Fruit fly (Drosophila melanogaster) whole organism, prepupa: Measurements from ENCODE around the gene CG17568.

ENCODE experiments used
- Blimp-1 ChIP-seq: fragments of 200-800 bp; sonication (Bioruptor generic); optimal IDR thresholded peaks from 3 replicates; lab custom pipeline; 2017; ENCODE audit warnings: missing biosample characterization, missing genetic modification characterization, mild to moderate bottlenecking, moderate library complexity, missing genetic modification reagents
- CG10669 ChIP-seq: fragments of 200-800 bp; sonication (Bioruptor generic); optimal IDR thresholded peaks from 3 replicates; lab custom pipeline; 2018; ENCODE audit warnings: missing biosample characterization, mild to moderate bottlenecking, missing genetic modification characterization, moderate library complexity
- CG11762 ChIP-seq: fragments of 200-800 bp; sonication (Bioruptor generic); optimal IDR thresholded peaks from 3 replicates; lab custom pipeline; 2016; ENCODE audit warnings: missing biosample characterization, missing genetic modification characterization; ENCODE audit not compliant: insufficient read depth
- CG11902 ChIP-seq: fragments of 200-800 bp; sonication (Bioruptor generic); optimal IDR thresholded peaks from 3 replicates; lab custom pipeline; 2016; ENCODE audit warnings: missing biosample characterization, missing genetic modification characterization
- CG15336 ChIP-seq: fragments of 200-800 bp; sonication (Bioruptor generic); IDR thresholded peaks from 2 replicates; pipeline ENCODE4 v1.3.6; 2022; ENCODE audit warnings: missing biosample characterization, missing genetic modification characterization
- CG1621 ChIP-seq: fragments of 200-800 bp; sonication (Bioruptor generic); optimal IDR thresholded peaks from 3 replicates; lab custom pipeline; 2018; ENCODE audit warnings: missing biosample characterization, mild to moderate bottlenecking, missing genetic modification characterization
- CG16779 ChIP-seq: fragments of 200-800 bp; sonication (Bioruptor generic); optimal IDR thresholded peaks from 3 replicates; lab custom pipeline; 2017; ENCODE audit warnings: missing biosample characterization, mild to moderate bottlenecking, missing genetic modification characterization
- CG3032 ChIP-seq: fragments of 200-800 bp; optimal IDR thresholded peaks from 2 replicates; lab custom pipeline; 2019; ENCODE audit warnings: missing biosample characterization, mild to moderate bottlenecking, missing genetic modification characterization, moderate library complexity
- CG31627 ChIP-seq: fragments of 200-800 bp; sonication (Bioruptor generic); optimal IDR thresholded peaks from 3 replicates; lab custom pipeline; 2016; ENCODE audit warnings: missing biosample characterization, missing genetic modification characterization
- CG32006 ChIP-seq: fragments of 200-800 bp; sonication (Bioruptor generic); optimal IDR thresholded peaks from 3 replicates; lab custom pipeline; 2017; ENCODE audit warnings: missing biosample characterization, mild to moderate bottlenecking, missing genetic modification characterization
- CG34406 ChIP-seq: fragments of 200-800 bp; sonication (Bioruptor generic); optimal IDR thresholded peaks from 3 replicates; lab custom pipeline; 2016; ENCODE audit warnings: missing biosample characterization, missing genetic modification characterization
- CG3919 ChIP-seq: fragments of 200-800 bp; sonication (Bioruptor generic); optimal IDR thresholded peaks from 3 replicates; lab custom pipeline; 2016; ENCODE audit warnings: missing biosample characterization, missing genetic modification characterization
- CG4318 ChIP-seq: fragments of 200-800 bp; sonication (Bioruptor generic); optimal IDR thresholded peaks from 3 replicates; lab custom pipeline; 2017; ENCODE audit warnings: missing biosample characterization, mild to moderate bottlenecking, missing genetic modification characterization
- CG6276 ChIP-seq: fragments of 200-800 bp; sonication (Bioruptor generic); optimal IDR thresholded peaks from 2 replicates; lab custom pipeline; 2017; ENCODE audit warnings: missing biosample characterization, mild to moderate bottlenecking, missing genetic modification characterization
- CG6792 ChIP-seq: fragments of 200-800 bp; sonication (Bioruptor generic); optimal IDR thresholded peaks from 3 replicates; lab custom pipeline; 2016; ENCODE audit warnings: missing biosample characterization, missing genetic modification characterization
- CG6808 ChIP-seq: fragments of 200-800 bp; sonication (Bioruptor generic); optimal IDR thresholded peaks from 3 replicates; lab custom pipeline; 2017; ENCODE audit warnings: missing biosample characterization, missing genetic modification characterization, mild to moderate bottlenecking, moderate library complexity, missing genetic modification reagents
- CG6854 ChIP-seq: fragments of 200-800 bp; sonication (Bioruptor generic); optimal IDR thresholded peaks from 2 replicates; lab custom pipeline; 2017; ENCODE audit warnings: missing biosample characterization, mild to moderate bottlenecking, missing genetic modification characterization
- CG7368 ChIP-seq: fragments of 200-800 bp; sonication (Bioruptor generic); optimal IDR thresholded peaks from 3 replicates; lab custom pipeline; 2016; ENCODE audit warnings: missing biosample characterization, missing genetic modification characterization
- CG8119 ChIP-seq: fragments of 200-800 bp; sonication (Bioruptor generic); IDR thresholded peaks from 3 replicates; pipeline ENCODE4 v1.3.6; 2022; ENCODE audit warnings: missing biosample characterization, missing genetic modification characterization
- CG8632 ChIP-seq: fragments of 200-800 bp; sonication (Bioruptor generic); optimal IDR thresholded peaks from 3 replicates; lab custom pipeline; 2016; ENCODE audit warnings: missing biosample characterization, missing genetic modification characterization
- CG9139 ChIP-seq: fragments of 200-800 bp; sonication (Bioruptor generic); optimal IDR thresholded peaks from 3 replicates; lab custom pipeline; 2017; ENCODE audit warnings: missing biosample characterization, mild to moderate bottlenecking, missing genetic modification characterization
- Eip75B ChIP-seq: fragments of 200-800 bp; sonication (Bioruptor generic); optimal IDR thresholded peaks from 3 replicates; lab custom pipeline; 2016; ENCODE audit warnings: missing biosample characterization, missing genetic modification characterization
- Eip78C ChIP-seq: fragments of 200-800 bp; sonication (Bioruptor generic); peaks from one replicate; lab custom pipeline; 2016; ENCODE audit warnings: missing biosample characterization, missing genetic modification characterization
- Eip93F ChIP-seq: fragments of 200-800 bp; sonication (Bioruptor generic); optimal IDR thresholded peaks from 2 replicates; lab custom pipeline; 2016; ENCODE audit warnings: missing biosample characterization, mild to moderate bottlenecking, missing genetic modification characterization
- Ets21C ChIP-seq: fragments of 200-800 bp; sonication (Bioruptor generic); optimal IDR thresholded peaks from 3 replicates; lab custom pipeline; 2016; ENCODE audit warnings: missing biosample characterization, missing genetic modification characterization
- Ets96B ChIP-seq: fragments of 200-800 bp; optimal IDR thresholded peaks from 2 replicates; lab custom pipeline; 2019; ENCODE audit warnings: missing biosample characterization, mild to moderate bottlenecking, missing genetic modification characterization, moderate library complexity
- Hr38 ChIP-seq: sonication (Bioruptor generic); optimal IDR thresholded peaks from 2 replicates; lab custom pipeline; 2016; ENCODE audit warnings: missing biosample characterization, missing genetic modification characterization
- Hr39 ChIP-seq: fragments of 200-800 bp; sonication (Bioruptor generic); optimal IDR thresholded peaks from 2 replicates; lab custom pipeline; 2016; ENCODE audit warnings: missing biosample characterization, missing genetic modification characterization
- Hr4 ChIP-seq: fragments of 200-800 bp; sonication (Bioruptor generic); optimal IDR thresholded peaks from 3 replicates; lab custom pipeline; 2016; ENCODE audit warnings: missing biosample characterization, missing genetic modification characterization
- Lpt ChIP-seq: fragments of 200-800 bp; sonication (Bioruptor generic); optimal IDR thresholded peaks from 3 replicates; lab custom pipeline; 2016; ENCODE audit warnings: missing biosample characterization, missing genetic modification characterization
- Met ChIP-seq: fragments of 200-800 bp; sonication (Bioruptor generic); optimal IDR thresholded peaks from 3 replicates; lab custom pipeline; 2016; ENCODE audit warnings: missing biosample characterization, missing genetic modification characterization
- OdsH ChIP-seq: fragments of 200-800 bp; sonication (Bioruptor generic); optimal IDR thresholded peaks from 3 replicates; lab custom pipeline; 2016; ENCODE audit warnings: missing biosample characterization, missing genetic modification characterization
- Smox ChIP-seq: fragments of 200-800 bp; sonication (Bioruptor generic); optimal IDR thresholded peaks from 3 replicates; lab custom pipeline; 2016; ENCODE audit warnings: missing biosample characterization, missing genetic modification characterization
- Sox102F ChIP-seq: fragments of 200-800 bp; sonication (Bioruptor generic); optimal IDR thresholded peaks from 2 replicates; lab custom pipeline; 2016; ENCODE audit warnings: missing biosample characterization, mild to moderate bottlenecking, missing genetic modification characterization
- Sox14 ChIP-seq: fragments of 200-800 bp; sonication (Bioruptor generic); optimal IDR thresholded peaks from 3 replicates; lab custom pipeline; 2016; ENCODE audit warnings: missing biosample characterization, missing genetic modification characterization
- acj6 ChIP-seq: fragments of 200-800 bp; sonication (Bioruptor generic); optimal IDR thresholded peaks from 3 replicates; lab custom pipeline; 2016; ENCODE audit warnings: missing biosample characterization, missing genetic modification characterization
- dac ChIP-seq: fragments of 200-800 bp; sonication (Bioruptor generic); optimal IDR thresholded peaks from 2 replicates; lab custom pipeline; 2017; ENCODE audit warnings: missing biosample characterization, mild to moderate bottlenecking, missing genetic modification characterization
- eg ChIP-seq: fragments of 200-800 bp; sonication (Bioruptor generic); IDR thresholded peaks from 3 replicates; pipeline ENCODE4 v1.3.6; 2022; ENCODE audit warnings: missing biosample characterization, missing genetic modification characterization
- fkh ChIP-seq: fragments of 200-800 bp; sonication (Bioruptor generic); optimal IDR thresholded peaks from 3 replicates; lab custom pipeline; 2017; ENCODE audit warnings: missing biosample characterization, mild to moderate bottlenecking, missing genetic modification characterization, moderate library complexity
- lz ChIP-seq: fragments of 200-800 bp; sonication (Bioruptor generic); optimal IDR thresholded peaks from 3 replicates; lab custom pipeline; 2016; ENCODE audit warnings: missing biosample characterization, missing genetic modification characterization
- pdm3 ChIP-seq: fragments of 200-800 bp; sonication (Bioruptor generic); optimal IDR thresholded peaks from 3 replicates; lab custom pipeline; 2016; ENCODE audit warnings: missing biosample characterization, missing genetic modification characterization
- spab ChIP-seq: fragments of 200-800 bp; sonication (Bioruptor generic); optimal IDR thresholded peaks from 2 replicates; lab custom pipeline; 2017; ENCODE audit warnings: missing biosample characterization, mild to moderate bottlenecking, missing genetic modification characterization, missing genetic modification reagents
- ss ChIP-seq, 2 experiments: fragments of 200-800 bp; sonication (Bioruptor generic); optimal IDR thresholded peaks; 2 replicates in 1 of 2; 3 replicates in 1 of 2; lab custom pipeline; 2017 to 2018; ENCODE audit warnings: mild to moderate bottlenecking in 2 of 2, missing biosample characterization in 2 of 2, missing genetic modification characterization in 2 of 2, moderate library complexity in 1 of 2
- topi ChIP-seq: fragments of 200-800 bp; sonication (Bioruptor generic); optimal IDR thresholded peaks from 3 replicates; lab custom pipeline; 2016; ENCODE audit warnings: missing biosample characterization, missing genetic modification characterization
- vri ChIP-seq: fragments of 200-800 bp; sonication (Bioruptor generic); optimal IDR thresholded peaks from 3 replicates; lab custom pipeline; 2016; ENCODE audit warnings: missing biosample characterization, mild to moderate bottlenecking, missing genetic modification characterization

CG17568 gene

DNA sequence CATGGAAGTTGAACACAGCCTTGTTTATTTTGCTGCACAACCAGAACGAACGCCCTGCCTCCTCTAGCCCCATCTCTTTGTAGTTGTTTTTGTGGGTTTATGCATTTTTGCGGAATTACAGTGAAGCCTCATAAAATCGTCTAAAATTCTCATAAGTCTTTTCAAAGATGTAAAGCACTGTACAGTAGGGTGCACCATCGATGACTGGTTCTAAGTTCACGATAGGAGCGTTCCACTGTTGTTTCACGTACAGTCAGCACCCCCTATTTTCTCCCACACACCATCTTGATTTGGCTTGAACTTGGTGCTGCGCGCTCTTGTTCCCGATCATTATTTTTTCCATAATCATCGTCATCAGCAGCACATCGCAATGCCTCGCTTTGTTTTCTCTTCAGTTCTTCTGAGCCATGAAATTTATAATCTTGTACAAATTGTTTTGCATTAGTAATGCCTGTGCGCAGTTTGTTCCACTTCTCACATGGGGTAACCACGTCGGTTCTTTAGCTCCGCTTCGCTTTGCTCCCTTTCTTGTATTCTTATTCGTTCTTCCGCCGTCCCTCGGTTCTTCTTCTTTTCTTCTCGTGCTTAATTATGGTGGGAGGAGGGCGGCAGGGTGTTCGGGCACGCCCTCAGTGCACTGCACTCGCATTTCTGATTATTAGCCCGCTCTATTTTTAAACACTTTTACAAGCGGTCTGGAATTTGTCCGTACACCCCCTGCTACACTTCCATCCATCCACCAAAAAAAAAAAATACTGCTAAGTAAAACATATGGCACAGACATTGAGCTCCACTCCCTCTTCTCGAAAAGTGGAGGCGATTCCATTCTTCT lies 18.1 kb downstream of the CG17568 start (continued):
- TF ChIP-seq CG6792 (GFP tag; lab: Kevin White, UChicago) (no peak), Eip75B (GFP tag; lab: Kevin White, UChicago) (no peak), Ets96B (no peak), CG31627 (GFP tag; lab: Kevin White, UChicago) (no peak), OdsH (GFP tag; lab: Kevin White, UChicago) (peak; percentile 18), lz (GFP tag; lab: Kevin White, UChicago) (no peak), Hr39 (GFP tag; lab: Kevin White, UChicago) (no peak), Sox14 (GFP tag; lab: Kevin White, UChicago) (peak; percentile 48), topi (no peak), Smox (GFP tag; lab: Kevin White, UChicago) (no peak), Eip78C (GFP tag; lab: Kevin White, UChicago) (peak; percentile 40), CG9139 (no peak), Sox102F (GFP tag; lab: Kevin White, UChicago) (no peak), CG3919 (GFP tag; lab: Kevin White, UChicago) (no peak), CG6276 (GFP tag; lab: Kevin White, UChicago) (no peak), CG6808 (GFP tag; lab: Kevin White, UChicago) (peak; percentile 5), Eip93F (GFP tag; lab: Kevin White, UChicago) (no peak), Lpt (GFP tag; lab: Kevin White, UChicago) (no peak), ss (GFP tag; optimal IDR thresholded peaks at IDR 0.05; lab: Kevin White, UChicago) (peak in 1 of 2 experiments; percentile 23), Hr38 (GFP tag; lab: Kevin White, UChicago) (no peak), CG32006 (GFP tag; lab: Kevin White, UChicago) (peak; percentile 37), Hr4 (peak; percentile 34), CG6854 (GFP tag; lab: Kevin White, UChicago) (no peak), pdm3 (GFP tag; lab: Kevin White, UChicago) (peak; percentile 6), dac (GFP tag; lab: Kevin White, UChicago) (no peak), CG34406 (GFP tag; lab: Kevin White, UChicago) (no peak), CG8632 (no peak), acj6 (GFP tag; lab: Kevin White, UChicago) (no peak), CG8119 (GFP tag; lab: Robert Waterston, UW) (0 out of 3 replicates have a peak, but pooled peaks have one; percentile 21)

DNA sequence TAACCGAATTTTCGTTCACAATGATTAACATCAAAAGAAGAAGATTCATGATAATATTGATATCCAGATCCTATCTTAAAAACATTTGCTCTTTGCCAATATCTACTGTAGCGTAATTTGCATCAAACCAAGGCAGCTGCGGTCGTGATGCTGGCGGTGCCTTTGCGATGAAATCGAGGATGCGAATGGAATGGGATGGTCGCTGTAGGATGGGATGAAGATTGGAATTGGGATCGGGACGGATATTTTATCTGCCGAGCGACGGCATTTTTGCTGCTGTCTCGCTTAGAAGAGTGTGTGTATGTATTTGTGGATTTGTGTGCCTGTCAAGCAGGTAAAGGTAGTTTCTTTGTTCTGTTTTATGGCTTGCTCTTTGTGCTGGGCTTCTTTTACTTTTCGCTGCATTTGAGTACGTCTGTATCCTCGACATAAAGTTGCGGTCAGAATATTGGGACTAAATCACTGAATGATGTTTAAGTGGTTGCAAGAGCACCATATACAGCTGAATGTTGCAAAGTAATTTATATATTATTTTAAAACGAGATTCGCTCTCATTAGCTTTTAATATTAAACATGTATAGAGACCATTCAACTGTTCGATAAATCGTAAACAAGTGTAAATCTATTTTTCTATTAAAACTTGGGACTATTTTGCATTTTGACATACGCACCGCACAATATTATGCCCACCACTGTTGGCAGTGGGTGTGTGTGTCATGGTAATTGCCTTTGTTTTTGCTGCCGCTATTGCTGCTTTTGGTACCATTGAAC lies 19.0 kb downstream of the CG17568 start:
- TF ChIP-seq CG6854 (GFP tag; lab: Kevin White, UChicago), result peak; percentile 5
- peak; percentile 28; the same call in 1 of the 3 replicates for TF ChIP-seq eg (GFP tag; lab: Robert Waterston, UW)
- no peak for TF ChIP-seq spab (GFP tag; lab: Kevin White, UChicago)
- TF ChIP-seq CG1621 (tag; lab: Kevin White, UChicago), result no peak
- no peak for TF ChIP-seq fkh (GFP tag; lab: Kevin White, UChicago)
- TF ChIP-seq Eip75B (GFP tag; lab: Kevin White, UChicago), result peak; percentile 59
- peak; percentile 75 for TF ChIP-seq OdsH (GFP tag; lab: Kevin White, UChicago)
- TF ChIP-seq CG31627 (GFP tag; lab: Kevin White, UChicago), result peak; percentile 61
- peak; percentile 82 for TF ChIP-seq Met
- TF ChIP-seq CG11762 (GFP tag; lab: Kevin White, UChicago), result peak; percentile 75
- TF ChIP-seq Ets21C, result peak; percentile 31
- no peak for TF ChIP-seq CG16779
- TF ChIP-seq Blimp-1 (GFP tag; lab: Kevin White, UChicago), result no peak
- peak; percentile 51; the same call in 1 of the 2 replicates for TF ChIP-seq CG15336 (GFP tag; lab: Robert Waterston, UW)
- peak; percentile 50 for TF ChIP-seq CG8119 (GFP tag; lab: Robert Waterston, UW)
- peak; percentile 56 for TF ChIP-seq CG8632
- peak; percentile 60 for TF ChIP-seq CG3032
- peak; percentile 33 for TF ChIP-seq CG7368 (GFP tag; lab: Kevin White, UChicago)
- peak; percentile 18 for TF ChIP-seq CG4318 (GFP tag; lab: Kevin White, UChicago)
- peak; percentile 65 for TF ChIP-seq vri
- TF ChIP-seq Sox102F (GFP tag; lab: Kevin White, UChicago), result peak; percentile 67
- peak; percentile 94 for TF ChIP-seq Eip78C (GFP tag; lab: Kevin White, UChicago)
- no peak for TF ChIP-seq Hr38 (GFP tag; lab: Kevin White, UChicago)
- TF ChIP-seq CG10669 (GFP tag; lab: Kevin White, UChicago), result peak; percentile 46
- peak; percentile 77 for TF ChIP-seq CG34406 (GFP tag; lab: Kevin White, UChicago)
- peak; percentile 14 for TF ChIP-seq Hr4
- TF ChIP-seq CG6792 (GFP tag; lab: Kevin White, UChicago), result peak; percentile 65
- peak; percentile 56 for TF ChIP-seq CG11902 (GFP tag; lab: Kevin White, UChicago)
